Worm (Caenorhabditis elegans): ENCODE data around the gene W07G4.8.

DNA sequence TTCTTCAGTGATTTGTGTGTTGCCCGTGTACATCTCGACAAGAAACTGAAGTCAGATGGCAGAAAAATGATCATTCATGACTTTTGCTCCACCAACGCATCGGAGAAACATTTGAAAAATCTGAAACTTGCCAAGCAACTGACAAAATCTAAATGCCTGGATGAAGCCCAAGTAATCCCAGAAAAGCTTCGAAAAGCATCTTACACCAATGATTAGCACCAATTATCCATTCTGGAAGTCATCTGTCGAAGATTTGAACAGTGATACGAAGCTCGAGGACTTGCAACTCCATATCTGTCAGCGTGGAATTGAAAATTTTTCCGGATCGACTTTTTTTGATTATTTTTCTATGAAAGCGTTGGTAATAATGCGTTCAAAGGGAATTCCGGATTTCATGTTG, 14.0 kb upstream of the W07G4.8 start:
- no peak for TF ChIP-seq hmg-20 (GFP tag; IDR thresholded peaks at IDR 0.05)
- TF ChIP-seq ama-1 (optimal IDR thresholded peaks at IDR 0.05): no peak
- TF ChIP-seq ama-1 (GFP tag; optimal IDR thresholded peaks at IDR 0.05): no peak
- TF ChIP-seq dox-1 (GFP tag; IDR thresholded peaks at IDR 0.05): no peak
- TF ChIP-seq F23B12.7 (tag; optimal IDR thresholded peaks at IDR 0.05; ENCODE audit: insufficient read depth): no peak
- no peak for TF ChIP-seq efl-1 (GFP tag; optimal IDR thresholded peaks at IDR 0.05)

Measured in whole organism, young adult.